Worm (Caenorhabditis elegans) whole organism, early embryonic: Measurements from ENCODE around the gene C50E3.9.

Experiments used
- B0310.2 ChIP-seq: sonication (generic microtip); optimal IDR thresholded peaks from 2 replicates; lab custom pipeline; 2016; ENCODE audit warnings: mild to moderate bottlenecking, missing genetic modification characterization, missing compliant biosample characterization
- F13C5.2 ChIP-seq: sonication (generic microtip); optimal IDR thresholded peaks from 2 replicates; lab custom pipeline; 2017; ENCODE audit warnings: mild to moderate bottlenecking, missing genetic modification characterization, inconsistent platforms, missing compliant biosample characterization
- aly-1 ChIP-seq: sonication (generic microtip); optimal IDR thresholded peaks from 2 replicates; lab custom pipeline; 2016; ENCODE audit warnings: missing genetic modification characterization, missing compliant biosample characterization
- ama-1 ChIP-seq: fragments of 150-350 bp; optimal IDR thresholded peaks from 2 replicates; lab custom pipeline; 2014
- ceh-13 ChIP-seq: fragments of 200-800 bp; sonication (Bioruptor generic); optimal IDR thresholded peaks from 2 replicates; lab custom pipeline; 2018; ENCODE audit warnings: mild to moderate bottlenecking, missing genetic modification characterization, missing compliant biosample characterization
- ceh-36 ChIP-seq: sonication (generic microtip); optimal IDR thresholded peaks from 2 replicates; lab custom pipeline; 2016; ENCODE audit warnings: missing genetic modification characterization, inconsistent platforms, missing compliant biosample characterization
- ets-7 ChIP-seq: sonication (generic microtip); optimal IDR thresholded peaks from 2 replicates; lab custom pipeline; 2016; ENCODE audit warnings: missing genotype, missing genetic modification characterization, missing compliant biosample characterization
- flt-1 ChIP-seq: fragments of 200-800 bp; sonication (Bioruptor generic); IDR thresholded peaks from 2 replicates; pipeline ENCODE4 v1.3.6; 2022; ENCODE audit warnings: missing genetic modification characterization, missing compliant biosample characterization
- hmbx-1 ChIP-seq: sonication (generic microtip); optimal IDR thresholded peaks from 2 replicates; lab custom pipeline; 2016; ENCODE audit warnings: mild to moderate bottlenecking, missing genetic modification characterization, missing compliant biosample characterization
- hmg-4 ChIP-seq: fragments of 200-800 bp; sonication (Bioruptor generic); optimal IDR thresholded peaks from 2 replicates; lab custom pipeline; 2018; ENCODE audit warnings: mild to moderate bottlenecking, missing genetic modification characterization, missing compliant biosample characterization
- hnd-1 ChIP-seq: sonication (generic microtip); optimal IDR thresholded peaks from 2 replicates; lab custom pipeline; 2016; ENCODE audit warnings: missing genetic modification characterization, missing compliant biosample characterization
- pes-1 ChIP-seq: fragments of 200-800 bp; sonication (Bioruptor generic); IDR thresholded peaks from 2 replicates; pipeline ENCODE4 v1.3.6; 2022; ENCODE audit warnings: missing genetic modification reagents, missing genetic modification characterization, missing compliant biosample characterization
- scrt-1 ChIP-seq: fragments of 200-800 bp; sonication (Bioruptor generic); IDR thresholded peaks from 2 replicates; pipeline ENCODE4 v1.3.6; 2022; ENCODE audit warnings: missing genetic modification characterization, missing compliant biosample characterization
- sea-1 ChIP-seq: fragments of 200-800 bp; sonication (Bioruptor generic); conservative IDR thresholded peaks from 2 replicates; pipeline ENCODE4 v1.3.6; 2022; ENCODE audit warnings: missing genetic modification characterization, missing compliant biosample characterization
- tbx-11 ChIP-seq: fragments of 200-800 bp; sonication (Bioruptor generic); IDR thresholded peaks from 2 replicates; pipeline ENCODE4 v1.3.6; 2022; ENCODE audit warnings: missing genetic modification characterization, missing compliant biosample characterization
- tbx-37 ChIP-seq: fragments of 200-800 bp; sonication (Bioruptor generic); conservative IDR thresholded peaks from 2 replicates; pipeline ENCODE4 v1.3.6; 2022; ENCODE audit warnings: missing genetic modification reagents, missing genetic modification characterization, missing compliant biosample characterization
- tra-4 ChIP-seq: sonication (generic microtip); optimal IDR thresholded peaks from 2 replicates; lab custom pipeline; 2017; ENCODE audit warnings: missing genetic modification characterization, missing compliant biosample characterization

The C50E3.9 gene

ce11 chrV:7624152-7624551, 24.1 kb upstream of the C50E3.9 start, which contains the start of gene C50E3.13:
TSS of gene C50E3.13 (minus strand) at chrV:7624252.
- no peak for TF ChIP-seq flt-1
- TF ChIP-seq F13C5.2, result no peak
- no peak for TF ChIP-seq tra-4 (tag; lab: Kevin White, UChicago)
- no peak for TF ChIP-seq ets-7 (tag; lab: Kevin White, UChicago)
- TF ChIP-seq hnd-1 (tag; lab: Kevin White, UChicago), result no peak
- no peak for TF ChIP-seq hmbx-1
- no peak for TF ChIP-seq ceh-36 (tag; lab: Kevin White, UChicago)
- TF ChIP-seq sea-1 (GFP tag; lab: Robert Waterston, UW), result no peak
- TF ChIP-seq ama-1 (lab: Kevin White, UChicago), result no peak
- no peak for TF ChIP-seq scrt-1 (GFP tag; lab: Robert Waterston, UW)
- TF ChIP-seq pes-1 (GFP tag; lab: Robert Waterston, UW), result no peak
- TF ChIP-seq B0310.2 (tag; lab: Kevin White, UChicago), result no peak
- no peak for TF ChIP-seq ceh-13 (GFP tag; lab: Kevin White, UChicago)

- TF ChIP-seq flt-1, result no peak
- no peak for TF ChIP-seq tbx-11 (GFP tag; lab: Robert Waterston, UW)
- TF ChIP-seq ceh-13 (GFP tag; lab: Kevin White, UChicago), result no peak
- no peak for TF ChIP-seq hmg-4 (GFP tag; lab: Kevin White, UChicago)
- TF ChIP-seq B0310.2 (tag; lab: Kevin White, UChicago), result no peak
- no peak for TF ChIP-seq hnd-1 (tag; lab: Kevin White, UChicago)
- TF ChIP-seq sea-1 (GFP tag; lab: Robert Waterston, UW), result no peak
- no peak for TF ChIP-seq tra-4 (tag; lab: Kevin White, UChicago)
- no peak for TF ChIP-seq ama-1 (lab: Kevin White, UChicago)
- TF ChIP-seq ceh-36 (tag; lab: Kevin White, UChicago), result no peak
- TF ChIP-seq aly-1 (tag; lab: Kevin White, UChicago), result no peak
- no peak for TF ChIP-seq scrt-1 (GFP tag; lab: Robert Waterston, UW)
Observed at ce11 chrV:7622011-7622465, 22.0 kb upstream of the C50E3.9 start, which contains the start of gene C50E3.12. TSS of gene C50E3.12 (minus strand) at chrV:7622061.

ce11 chrV:7618114-7618513, 18.1 kb upstream of the C50E3.9 start, which contains the start of gene C50E3.15:
TSS of gene C50E3.15 (plus strand) at chrV:7618414.
- TF ChIP-seq ama-1 (lab: Kevin White, UChicago) (no peak), sea-1 (GFP tag; lab: Robert Waterston, UW) (no peak), hmg-4 (GFP tag; lab: Kevin White, UChicago) (no peak), tbx-11 (GFP tag; lab: Robert Waterston, UW) (no peak), flt-1 (no peak), pes-1 (GFP tag; lab: Robert Waterston, UW) (no peak), ets-7 (tag; lab: Kevin White, UChicago) (no peak), hmbx-1 (no peak)

- TF ChIP-seq pes-1 (GFP tag; lab: Robert Waterston, UW) (no peak), flt-1 (no peak), tra-4 (tag; lab: Kevin White, UChicago) (no peak), ets-7 (tag; lab: Kevin White, UChicago) (no peak), hmg-4 (GFP tag; lab: Kevin White, UChicago) (no peak)
Observed at ce11 chrV:7612044-7612443, 12.0 kb upstream of the C50E3.9 start, which contains the start of gene clec-215. TSS of gene clec-215 (plus strand) at chrV:7612344.

- TF ChIP-seq pes-1 (GFP tag; lab: Robert Waterston, UW) (no peak), hmbx-1 (no peak), ama-1 (lab: Kevin White, UChicago) (no peak)
Observed at ce11 chrV:7609698-7610420, 9.8 kb upstream of the C50E3.9 start, which contains the start of the genes folt-3 and clec-214. TSS of gene folt-3 (minus strand) at chrV:7609748. TSS of gene clec-214 (plus strand) at chrV:7610370.

- TF ChIP-seq ceh-13 (GFP tag; lab: Kevin White, UChicago), result no peak
- no peak for TF ChIP-seq F13C5.2
- TF ChIP-seq tbx-11 (GFP tag; lab: Robert Waterston, UW), result no peak
- TF ChIP-seq ama-1 (lab: Kevin White, UChicago), result no peak
- no peak for TF ChIP-seq ets-7 (tag; lab: Kevin White, UChicago)
- no peak for TF ChIP-seq B0310.2 (tag; lab: Kevin White, UChicago)
Observed at ce11 chrV:7604858-7605257, 4.8 kb upstream of the C50E3.9 start, which contains the start of gene clec-213. TSS of gene clec-213 (plus strand) at chrV:7605158.

- TF ChIP-seq scrt-1 (GFP tag; lab: Robert Waterston, UW) (no peak), ceh-36 (tag; lab: Kevin White, UChicago) (no peak), tra-4 (tag; lab: Kevin White, UChicago) (no peak), flt-1 (no peak), tbx-11 (GFP tag; lab: Robert Waterston, UW) (no peak), sea-1 (GFP tag; lab: Robert Waterston, UW) (no peak), F13C5.2 (no peak), hmbx-1 (no peak), tbx-37 (GFP tag; lab: Robert Waterston, UW) (no peak), ama-1 (lab: Kevin White, UChicago) (no peak), aly-1 (tag; lab: Kevin White, UChicago) (no peak), B0310.2 (tag; lab: Kevin White, UChicago) (no peak)
Observed at ce11 chrV:7603404-7603803, 3.4 kb upstream of the C50E3.9 start, which contains the start of gene C50E3.11. TSS of gene C50E3.11 (minus strand) at chrV:7603486.
